Worm (Caenorhabditis elegans) whole organism, mixed stage, embryonic: ENCODE data around the gene cyp-13A10.

Experiments used
- ceh-83 ChIP-seq: fragments of 200-800 bp; sonication (Bioruptor generic); optimal IDR thresholded peaks from 2 replicates; lab custom pipeline; 2018; ENCODE audit warnings: mild to moderate bottlenecking, missing genetic modification characterization, missing compliant biosample characterization
- elt-1 ChIP-seq: sonication (generic microtip); optimal IDR thresholded peaks from 2 replicates; lab custom pipeline; 2017; ENCODE audit warnings: missing genetic modification characterization, mild to moderate bottlenecking, missing compliant biosample characterization, antibody characterized with exemption, moderate library complexity, borderline replicate concordance; ENCODE audit not compliant: insufficient read depth
- hlh-1 ChIP-seq: fragments of 150-350 bp; optimal IDR thresholded peaks from 2 replicates; lab custom pipeline; 2014; ENCODE audit warnings: missing biosample characterization, missing genetic modification reagents, missing genetic modification characterization
- lin-13 ChIP-seq: fragments of 150-350 bp; optimal IDR thresholded peaks from 2 replicates; lab custom pipeline; 2014; ENCODE audit warnings: missing biosample characterization, missing genetic modification characterization
- lsy-2 ChIP-seq: fragments of 150-350 bp; optimal IDR thresholded peaks from 2 replicates; lab custom pipeline; 2014; ENCODE audit warnings: missing biosample characterization, missing genetic modification characterization
- mab-5 ChIP-seq: fragments of 150-350 bp; optimal IDR thresholded peaks from 2 replicates; lab custom pipeline; 2014; ENCODE audit warnings: missing biosample characterization, missing genetic modification characterization
- nhr-12 ChIP-seq: fragments of 150-350 bp; optimal IDR thresholded peaks from 2 replicates; lab custom pipeline; 2014; ENCODE audit warnings: missing biosample characterization, missing genetic modification characterization
- nhr-237 ChIP-seq: fragments of 150-350 bp; optimal IDR thresholded peaks from 2 replicates; lab custom pipeline; 2014; ENCODE audit warnings: missing biosample characterization, missing genetic modification characterization
- pha-4 ChIP-seq: fragments of 150-350 bp; optimal IDR thresholded peaks from 2 replicates; lab custom pipeline; 2018; ENCODE audit warnings: missing biosample characterization, missing genetic modification reagents, missing genetic modification characterization
- snpc-4 ChIP-seq: fragments of 150-350 bp; optimal IDR thresholded peaks from 2 replicates; lab custom pipeline; 2014; ENCODE audit warnings: missing biosample characterization, missing genetic modification characterization
- unc-62 ChIP-seq: fragments of 150-350 bp; optimal IDR thresholded peaks from 2 replicates; lab custom pipeline; 2014; ENCODE audit warnings: missing biosample characterization, missing genetic modification reagents, missing genetic modification characterization
- ztf-11 ChIP-seq: fragments of 150-350 bp; optimal IDR thresholded peaks from 2 replicates; lab custom pipeline; 2014; ENCODE audit warnings: missing biosample characterization, missing genetic modification characterization

DNA sequence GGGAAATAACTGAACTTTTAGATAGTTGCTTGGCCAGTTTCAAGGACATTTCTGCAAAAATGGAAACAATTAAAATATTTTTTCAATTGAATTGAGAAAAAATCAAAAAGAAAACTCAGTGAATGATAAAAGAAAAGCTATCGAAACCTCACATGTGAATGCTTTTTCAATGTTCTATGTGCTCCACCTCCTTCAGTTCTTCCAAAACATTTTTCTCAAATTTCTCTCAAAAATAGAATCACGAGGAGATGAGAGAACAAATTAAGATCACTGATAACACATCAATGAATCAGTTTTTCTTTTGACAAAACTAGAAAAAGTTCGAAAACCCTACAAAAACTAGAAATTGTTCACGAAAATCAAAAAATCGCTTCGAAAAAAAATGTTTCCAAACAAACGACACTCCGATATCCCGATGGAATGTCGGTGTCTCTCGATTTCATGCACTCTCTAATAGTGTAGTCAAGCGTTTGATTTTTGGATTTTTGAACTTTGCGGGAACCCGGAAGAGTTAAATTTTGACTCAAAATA lies 24.0 kb upstream of the cyp-13A10 start, which contains the start of gene ZK1320.9:
- TF ChIP-seq mab-5 (tag; lab: Kevin White, UChicago): no peak
- no peak for TF ChIP-seq lsy-2 (tag; lab: Kevin White, UChicago)
- TF ChIP-seq nhr-12 (tag; lab: Kevin White, UChicago): no peak
- no peak for TF ChIP-seq pha-4 (tag; lab: Kevin White, UChicago)
- no peak for TF ChIP-seq lin-13
- no peak for TF ChIP-seq nhr-237 (tag; lab: Kevin White, UChicago)
- no peak for TF ChIP-seq unc-62 (GFP tag; lab: Kevin White, UChicago)
- no peak for TF ChIP-seq ztf-11 (tag; lab: Kevin White, UChicago)
- TF ChIP-seq elt-1 (tag; lab: Kevin White, UChicago): no peak
- TF ChIP-seq ceh-83: no peak
- no peak for TF ChIP-seq snpc-4
- TF ChIP-seq hlh-1 (tag; lab: Kevin White, UChicago): no peak
